Worm (Caenorhabditis elegans): ENCODE results near the gene ZK856.7.

ce11 chrV:10158528-10158927, 43.4 kb upstream of the ZK856.7 start, which contains the start of gene srsx-30:
- TF ChIP-seq unc-39 (tag; optimal IDR thresholded peaks at IDR 0.05) = no peak
- TF ChIP-seq mdl-1 (tag; optimal IDR thresholded peaks at IDR 0.05) = no peak
- TF ChIP-seq ztf-4 (tag; optimal IDR thresholded peaks at IDR 0.05) = no peak
- TF ChIP-seq nhr-25 (tag; optimal IDR thresholded peaks at IDR 0.05) = no peak

Measured in whole organism, L2 larva.